Fruit fly (Drosophila melanogaster) whole organism, embryonic: ENCODE data around the gene CG17819.

Experiments used
- Abd-B ChIP-seq: fragments of 200-800 bp; sonication (Bioruptor generic); optimal IDR thresholded peaks from 2 replicates; lab custom pipeline; 2018; ENCODE audit warnings: missing biosample characterization, mild to moderate bottlenecking, missing genetic modification characterization, moderate library complexity
- Ada2b ChIP-seq: fragments of 200-800 bp; sonication (Bioruptor generic); IDR thresholded peaks from 2 replicates; pipeline ENCODE4 v1.3.6; 2022; ENCODE audit warnings: missing biosample characterization, missing genetic modification characterization
- Aef1 ChIP-seq: fragments of 200-800 bp; sonication (Bioruptor generic); IDR thresholded peaks from 3 replicates; pipeline ENCODE4 v1.3.6; 2022; ENCODE audit warnings: missing biosample characterization, missing genetic modification characterization
- Antp ChIP-seq: fragments of 200-800 bp; sonication (Bioruptor generic); optimal IDR thresholded peaks from 3 replicates; lab custom pipeline; 2016; ENCODE audit warnings: missing biosample characterization, missing genetic modification characterization
- BEAF-32 ChIP-seq: fragments of 200-800 bp; sonication (Bioruptor generic); optimal IDR thresholded peaks from 3 replicates; lab custom pipeline; 2017; ENCODE audit warnings: missing biosample characterization, missing genetic modification characterization, mild to moderate bottlenecking, moderate library complexity, missing genetic modification reagents
- Bdp1 ChIP-seq: fragments of 200-800 bp; sonication (Bioruptor generic); optimal IDR thresholded peaks from 3 replicates; lab custom pipeline; 2016; ENCODE audit warnings: missing biosample characterization, missing genetic modification characterization
- Blimp-1 ChIP-seq: fragments of 200-800 bp; sonication (Bioruptor generic); optimal IDR thresholded peaks from 3 replicates; lab custom pipeline; 2018; ENCODE audit warnings: missing biosample characterization, missing genetic modification characterization, mild to moderate bottlenecking, moderate library complexity, missing genetic modification reagents
- CG10565 ChIP-seq: fragments of 200-800 bp; sonication (Bioruptor generic); optimal IDR thresholded peaks from 3 replicates; lab custom pipeline; 2016; ENCODE audit warnings: missing biosample characterization, mild to moderate bottlenecking, missing genetic modification characterization
- CG12104 ChIP-seq: fragments of 200-800 bp; sonication (Bioruptor generic); optimal IDR thresholded peaks from 3 replicates; lab custom pipeline; 2016; ENCODE audit warnings: missing biosample characterization, missing genetic modification characterization
- CG13624 ChIP-seq: fragments of 200-800 bp; sonication (Bioruptor generic); optimal IDR thresholded peaks from 2 replicates; lab custom pipeline; 2016; ENCODE audit warnings: missing biosample characterization, missing genetic modification characterization
- CG16863 ChIP-seq: fragments of 200-800 bp; sonication (Bioruptor generic); optimal IDR thresholded peaks from 3 replicates; lab custom pipeline; 2016; ENCODE audit warnings: missing biosample characterization, missing genetic modification characterization
- CG17328 ChIP-seq: fragments of 200-800 bp; sonication (Bioruptor generic); IDR thresholded peaks from 2 replicates; pipeline ENCODE4 v1.3.6; 2022; ENCODE audit warnings: missing biosample characterization, missing genetic modification characterization
- CG17361 ChIP-seq: fragments of 200-800 bp; sonication (Bioruptor generic); IDR thresholded peaks from 3 replicates; pipeline ENCODE4 v1.3.6; 2022; ENCODE audit warnings: missing biosample characterization, missing genetic modification characterization
- CG17385 ChIP-seq: fragments of 200-800 bp; sonication (Bioruptor generic); optimal IDR thresholded peaks from 3 replicates; lab custom pipeline; 2018; ENCODE audit warnings: missing biosample characterization, mild to moderate bottlenecking, missing genetic modification characterization
- CG17612 ChIP-seq: fragments of 200-800 bp; sonication (Bioruptor generic); IDR thresholded peaks from 2 replicates; pipeline ENCODE4 v1.3.6; 2022; ENCODE audit warnings: missing biosample characterization, missing genetic modification characterization
- CG1832 ChIP-seq: fragments of 200-800 bp; sonication (Bioruptor generic); optimal IDR thresholded peaks from 2 replicates; lab custom pipeline; 2017; ENCODE audit warnings: missing biosample characterization, mild to moderate bottlenecking, missing genetic modification characterization, inconsistent platforms
- CG2199 ChIP-seq: fragments of 200-800 bp; sonication (Bioruptor generic); IDR thresholded peaks from 3 replicates; pipeline ENCODE4 v1.3.6; 2022; ENCODE audit warnings: missing biosample characterization, missing genetic modification characterization
- CG31365 ChIP-seq: fragments of 200-800 bp; sonication (Bioruptor generic); optimal IDR thresholded peaks from 2 replicates; lab custom pipeline; 2018; ENCODE audit warnings: missing biosample characterization, mild to moderate bottlenecking, missing genetic modification characterization
- CG31441 ChIP-seq: fragments of 200-800 bp; sonication (Bioruptor generic); IDR thresholded peaks from 2 replicates; pipeline ENCODE4 v1.3.6; 2022; ENCODE audit warnings: missing biosample characterization, missing genetic modification characterization
- CG32532 ChIP-seq: fragments of 200-800 bp; sonication (Bioruptor generic); IDR thresholded peaks from 2 replicates; pipeline ENCODE4 v1.3.6; 2022; ENCODE audit warnings: missing biosample characterization, missing genetic modification characterization
- CG4730 ChIP-seq: fragments of 200-800 bp; sonication (Bioruptor generic); IDR thresholded peaks from 2 replicates; pipeline ENCODE4 v1.3.6; 2022; ENCODE audit warnings: missing biosample characterization, missing genetic modification characterization
- CG5180 ChIP-seq: fragments of 200-800 bp; sonication (Bioruptor generic); optimal IDR thresholded peaks from 3 replicates; lab custom pipeline; 2017; ENCODE audit warnings: missing biosample characterization, missing genetic modification characterization, mild to moderate bottlenecking, moderate library complexity, missing genetic modification reagents
- CG6175 ChIP-seq: fragments of 200-800 bp; sonication (Bioruptor generic); IDR thresholded peaks from 3 replicates; pipeline ENCODE4 v1.3.6; 2022; ENCODE audit warnings: missing biosample characterization, missing genetic modification characterization
- CG7839 ChIP-seq: fragments of 200-800 bp; sonication (Bioruptor generic); optimal IDR thresholded peaks from 3 replicates; lab custom pipeline; 2018; ENCODE audit warnings: missing biosample characterization, mild to moderate bottlenecking, missing genetic modification characterization, moderate library complexity
- CG8388 ChIP-seq: fragments of 200-800 bp; sonication (Bioruptor generic); optimal IDR thresholded peaks from 2 replicates; lab custom pipeline; 2019; ENCODE audit warnings: missing biosample characterization, mild to moderate bottlenecking, missing genetic modification characterization, moderate library complexity
- CG9797 ChIP-seq: fragments of 200-800 bp; sonication (Bioruptor generic); optimal IDR thresholded peaks from 3 replicates; lab custom pipeline; 2018; ENCODE audit warnings: missing biosample characterization, mild to moderate bottlenecking, missing genetic modification characterization
- CG9817 ChIP-seq: fragments of 200-800 bp; sonication (Bioruptor generic); optimal IDR thresholded peaks from 2 replicates; lab custom pipeline; 2018; ENCODE audit warnings: missing biosample characterization, mild to moderate bottlenecking, missing genetic modification characterization, moderate library complexity
- CG9932 ChIP-seq: fragments of 200-800 bp; sonication (Bioruptor generic); IDR thresholded peaks from 2 replicates; pipeline ENCODE4 v1.3.6; 2022; ENCODE audit warnings: missing biosample characterization, missing genetic modification characterization
- D ChIP-seq, 2 experiments: fragments of 200-800 bp in 1 of 2; fragments of >200 bp in 1 of 2; sonication (Bioruptor generic) in 1 of 2; optimal IDR thresholded peaks; 2 replicates in 1 of 2; 3 replicates in 1 of 2; lab custom pipeline; 2017; ENCODE audit warnings: mild to moderate bottlenecking in 1 of 2, missing biosample characterization in 1 of 2, missing genetic modification characterization in 1 of 2, missing genetic modification reagents in 1 of 2
- Hey ChIP-seq: fragments of 200-800 bp; sonication (Bioruptor generic); optimal IDR thresholded peaks from 3 replicates; lab custom pipeline; 2018; ENCODE audit warnings: missing biosample characterization, mild to moderate bottlenecking, missing genetic modification characterization
- NFAT ChIP-seq: fragments of 200-800 bp; sonication (Bioruptor generic); IDR thresholded peaks from 2 replicates; pipeline ENCODE4 v1.3.6; 2022; ENCODE audit warnings: missing biosample characterization, missing genetic modification characterization
- Optix ChIP-seq: fragments of 200-800 bp; sonication (Bioruptor generic); IDR thresholded peaks from 3 replicates; pipeline ENCODE4 v1.3.6; 2022; ENCODE audit warnings: missing biosample characterization, missing genetic modification characterization
- Ptx1 ChIP-seq: fragments of 200-800 bp; sonication (Bioruptor generic); IDR thresholded peaks from 2 replicates; pipeline ENCODE4 v1.3.6; 2022; ENCODE audit warnings: missing biosample characterization, missing genetic modification characterization
- TFAM ChIP-seq: fragments of 200-800 bp; sonication (Bioruptor generic); optimal IDR thresholded peaks from 2 replicates; lab custom pipeline; 2017; ENCODE audit warnings: missing biosample characterization, missing genetic modification characterization, inconsistent platforms
- ab ChIP-seq: fragments of 200-800 bp; sonication (Bioruptor generic); optimal IDR thresholded peaks from 2 replicates; lab custom pipeline; 2016; ENCODE audit warnings: missing biosample characterization, missing genetic modification characterization
- disco-r ChIP-seq: fragments of 200-800 bp; sonication (Bioruptor generic); optimal IDR thresholded peaks from 2 replicates; lab custom pipeline; 2016; ENCODE audit warnings: missing biosample characterization, missing genetic modification characterization
- ems ChIP-seq: fragments of 200-800 bp; sonication (Bioruptor generic); optimal IDR thresholded peaks from 3 replicates; lab custom pipeline; 2016; ENCODE audit warnings: missing biosample characterization, missing genetic modification characterization
- fd102C ChIP-seq: fragments of 200-800 bp; sonication (Bioruptor generic); optimal IDR thresholded peaks from 2 replicates; lab custom pipeline; 2018; ENCODE audit warnings: missing biosample characterization, mild to moderate bottlenecking, missing genetic modification characterization, moderate library complexity
- fd64A ChIP-seq: fragments of 200-800 bp; sonication (Bioruptor generic); optimal IDR thresholded peaks from 3 replicates; lab custom pipeline; 2018; ENCODE audit warnings: missing biosample characterization, mild to moderate bottlenecking, missing genetic modification characterization
- gsb-n ChIP-seq: fragments of 200-800 bp; sonication (Bioruptor generic); optimal IDR thresholded peaks from 3 replicates; lab custom pipeline; 2018; ENCODE audit warnings: missing biosample characterization, mild to moderate bottlenecking, missing genetic modification characterization
- ken ChIP-seq: fragments of 200-800 bp; sonication (Bioruptor generic); IDR thresholded peaks from 3 replicates; pipeline ENCODE4 v1.3.6; 2022; ENCODE audit warnings: missing biosample characterization, missing genetic modification characterization
- klu ChIP-seq: fragments of 200-800 bp; sonication (Bioruptor generic); IDR thresholded peaks from 2 replicates; pipeline ENCODE4 v1.3.6; 2022; ENCODE audit warnings: missing biosample characterization, missing genetic modification characterization
- lov ChIP-seq, 2 experiments: fragments of 200-800 bp in 1 of 2; fragments of >200 bp in 1 of 2; sonication (Bioruptor generic) in 1 of 2; IDR thresholded peaks in 1 of 2; optimal IDR thresholded peaks in 1 of 2; 2 replicates in 1 of 2; 3 replicates in 1 of 2; pipeline versions ENCODE4 v1.3.6 to Lab custom; 2017 to 2022; ENCODE audit warnings: missing biosample characterization in 1 of 2, missing genetic modification characterization in 1 of 2
- ranshi ChIP-seq: fragments of 200-800 bp; sonication (Bioruptor generic); IDR thresholded peaks from 2 replicates; pipeline ENCODE4 v1.3.6; 2022; ENCODE audit warnings: missing biosample characterization, missing genetic modification characterization
- sc ChIP-seq, 3 experiments: fragments of >200 bp in 2 of 3; fragments of 200-800 bp in 1 of 3; sonication (Bioruptor generic) in 1 of 3; optimal IDR thresholded peaks; 2 replicates in 2 of 3; 3 replicates in 1 of 3; lab custom pipeline; 2017; ENCODE audit warnings: mild to moderate bottlenecking in 1 of 3, missing biosample characterization in 1 of 3, missing genetic modification characterization in 1 of 3, missing genetic modification reagents in 1 of 3
- sisA ChIP-seq: fragments of 200-800 bp; sonication (Bioruptor generic); IDR thresholded peaks from 2 replicates; pipeline ENCODE4 v1.3.6; 2022; ENCODE audit warnings: missing biosample characterization, missing genetic modification characterization
- twi ChIP-seq: fragments of 200-800 bp; optimal IDR thresholded peaks from 2 replicates; lab custom pipeline; 2019; ENCODE audit warnings: missing biosample characterization, mild to moderate bottlenecking, missing genetic modification characterization, moderate library complexity
- wor ChIP-seq: fragments of 200-800 bp; sonication (Bioruptor generic); IDR thresholded peaks from 2 replicates; pipeline ENCODE4 v1.3.6; 2022; ENCODE audit warnings: missing biosample characterization, missing genetic modification characterization

The CG17819 gene

DNA sequence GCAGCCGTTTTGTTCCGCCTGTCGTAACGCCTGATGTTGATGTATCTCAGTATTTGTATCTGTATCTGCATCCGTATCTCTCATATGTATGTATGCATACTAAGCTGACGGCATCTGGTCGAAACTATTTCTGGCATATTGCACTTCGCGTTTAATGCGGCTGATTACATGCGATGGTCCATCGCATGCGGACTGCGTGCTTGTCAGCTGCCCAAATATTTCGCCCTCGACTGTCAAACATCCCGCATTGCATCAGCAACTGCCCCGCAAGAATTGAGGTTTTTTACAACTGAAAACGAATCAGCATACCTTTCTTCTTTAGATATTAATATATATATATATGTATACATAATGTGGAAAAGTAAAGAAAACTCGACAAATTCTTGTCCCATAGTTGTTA lies 22.5 kb downstream of the CG17819 start (continued):
- TF ChIP-seq CG17361 (no peak), Optix (GFP tag; lab: Robert Waterston, UW) (no peak), NFAT (no peak), CG4730 (GFP tag; lab: Robert Waterston, UW) (no peak), twi (tag; lab: Kevin White, UChicago) (no peak), CG17612 (GFP tag; lab: Robert Waterston, UW) (no peak), gsb-n (peak; percentile 34), Hey (tag; lab: Kevin White, UChicago) (no peak), CG12104 (no peak), sisA (GFP tag; lab: Robert Waterston, UW) (no peak), CG2199 (GFP tag; lab: Robert Waterston, UW) (peak; percentile 6; the same call in 1 of the 3 replicates), ems (no peak), lov (optimal IDR thresholded peaks at IDR 0.05; lab: Kevin White, UChicago) (no peak), lov (GFP tag; IDR thresholded peaks at IDR 0.05; lab: Robert Waterston, UW) (no peak), Ada2b (no peak), sc (optimal IDR thresholded peaks at IDR 0.05; lab: Kevin White, UChicago) (no peak), sc (GFP tag; optimal IDR thresholded peaks at IDR 0.05; lab: Kevin White, UChicago) (no peak), CG1832 (no peak), CG13624 (no peak), CG17385 (GFP tag; lab: Kevin White, UChicago) (no peak), ken (no peak), CG9932 (GFP tag; lab: Robert Waterston, UW) (no peak)

DNA sequence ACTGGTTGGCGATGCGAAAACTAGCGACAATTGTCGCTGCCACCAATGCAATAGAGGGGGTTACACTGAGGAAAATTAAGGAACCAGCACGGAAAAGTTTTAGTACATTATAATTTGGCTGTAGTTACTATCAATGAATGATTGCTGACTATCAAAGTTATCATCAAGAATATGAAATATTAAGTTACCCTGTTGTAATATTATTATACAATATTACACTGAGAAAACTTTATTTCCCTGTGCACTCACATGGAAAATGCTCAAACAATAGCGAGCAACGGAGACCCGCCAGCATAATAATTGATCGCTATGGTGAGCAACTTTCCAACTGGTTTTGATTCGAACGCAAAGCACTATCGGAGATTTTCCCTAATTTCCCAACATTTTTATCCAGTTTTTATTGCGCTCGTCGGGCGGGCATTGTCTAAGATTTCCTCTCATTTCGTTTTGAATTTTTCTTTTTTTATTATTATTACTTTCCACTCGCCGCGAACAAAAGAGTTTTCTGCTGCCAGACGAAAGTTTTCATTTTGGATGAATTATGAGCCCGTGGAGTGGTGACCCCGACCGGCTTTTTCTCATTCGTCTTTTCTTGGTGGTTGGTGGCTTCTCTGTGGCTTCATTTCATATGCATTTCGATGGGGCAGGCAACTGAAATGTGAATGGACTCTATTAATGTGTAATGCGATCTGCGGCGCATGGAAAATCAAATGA lies 23.1 kb downstream of the CG17819 start:
- TF ChIP-seq BEAF-32 (GFP tag; lab: Kevin White, UChicago) (no peak), CG7839 (tag; lab: Kevin White, UChicago) (peak; percentile 81), CG8388 (GFP tag; lab: Kevin White, UChicago) (peak; percentile 95), klu (GFP tag; lab: Robert Waterston, UW) (no peak), CG31365 (tag; lab: Kevin White, UChicago) (peak; percentile 34), ranshi (GFP tag; lab: Robert Waterston, UW) (peak; percentile 58), CG10565 (GFP tag; lab: Kevin White, UChicago) (no peak), Bdp1 (peak; percentile 9), CG5180 (GFP tag; lab: Kevin White, UChicago) (peak; percentile 60), CG17328 (GFP tag; lab: Robert Waterston, UW) (peak; percentile 89), Ptx1 (peak; percentile 72), Aef1 (GFP tag; lab: Robert Waterston, UW) (0 out of 3 replicates have a peak, but pooled peaks have one; percentile 35), D (optimal IDR thresholded peaks at IDR 0.05; lab: Kevin White, UChicago) (no peak), D (GFP tag; optimal IDR thresholded peaks at IDR 0.05; lab: Kevin White, UChicago) (peak; percentile 80), disco-r (peak; percentile 47), fd64A (GFP tag; lab: Kevin White, UChicago) (peak; percentile 72), CG9817 (peak; percentile 55), wor (peak; percentile 74; the same call in 1 of the 2 replicates), ems (no peak), Abd-B (GFP tag; lab: Kevin White, UChicago) (peak; percentile 67), Blimp-1 (GFP tag; lab: Kevin White, UChicago) (peak; percentile 74), TFAM (peak; percentile 11), CG16863 (GFP tag; lab: Kevin White, UChicago) (peak; percentile 26), fd102C (GFP tag; lab: Kevin White, UChicago) (peak; percentile 39), twi (tag; lab: Kevin White, UChicago) (peak; percentile 59), CG6175 (GFP tag; lab: Robert Waterston, UW) (no peak), ab (GFP tag; lab: Kevin White, UChicago) (no peak), CG32532 (GFP tag; lab: Robert Waterston, UW) (no peak), Antp (GFP tag; lab: Kevin White, UChicago) (peak; percentile 63), NFAT (no peak), CG9797 (no peak), CG31441 (peak; percentile 89)
